Worm (Caenorhabditis elegans) whole organism, L4 larva: Measurements from ENCODE around the gene Y7A5A.7.

Source experiments
- F10B5.3 ChIP-seq: sonication (generic microtip); optimal IDR thresholded peaks from 2 replicates; lab custom pipeline; 2016; ENCODE audit warnings: mild to moderate bottlenecking, missing genetic modification characterization, missing compliant biosample characterization
- F26F4.8 ChIP-seq: fragments of 200-800 bp; sonication (Bioruptor generic); conservative IDR thresholded peaks from 2 replicates; pipeline ENCODE4 v1.3.6; 2022; ENCODE audit warnings: missing genetic modification characterization, missing compliant biosample characterization
- F37D6.2 ChIP-seq: sonication (generic microtip); optimal IDR thresholded peaks from 2 replicates; lab custom pipeline; 2016; ENCODE audit warnings: mild to moderate bottlenecking, missing genetic modification characterization, missing compliant biosample characterization
- Y105C5A.15 ChIP-seq: fragments of 200-800 bp; sonication (Bioruptor generic); IDR thresholded peaks from 2 replicates; pipeline ENCODE4 v1.3.6; 2022; ENCODE audit warnings: missing genetic modification characterization, missing compliant biosample characterization
- ZK546.5 ChIP-seq, 2 experiments: sonication (generic microtip); optimal IDR thresholded peaks; 2 replicates each; lab custom pipeline; 2017; ENCODE audit warnings: missing biosample characterization in 2 of 2, missing genetic modification characterization in 2 of 2
- aha-1 ChIP-seq: fragments of 150-350 bp; peaks from one replicate; lab custom pipeline; 2014; ENCODE audit warnings: missing biosample characterization, missing genetic modification characterization
- aly-2 ChIP-seq: sonication (generic microtip); optimal IDR thresholded peaks from 2 replicates; lab custom pipeline; 2018; ENCODE audit warnings: missing biosample characterization, missing genetic modification characterization
- arid-1 ChIP-seq: fragments of 200-800 bp; sonication (Bioruptor generic); conservative IDR thresholded peaks from 2 replicates; pipeline ENCODE4 v1.3.6; 2022; ENCODE audit warnings: missing genetic modification reagents, missing genetic modification characterization, missing compliant biosample characterization
- ceh-82 ChIP-seq: sonication (generic microtip); optimal IDR thresholded peaks from 2 replicates; lab custom pipeline; 2017; ENCODE audit warnings: missing biosample characterization, missing genetic modification characterization
- cey-2 ChIP-seq: sonication (generic microtip); optimal IDR thresholded peaks from 3 replicates; lab custom pipeline; 2017; ENCODE audit warnings: missing genetic modification characterization, mild to moderate bottlenecking, missing compliant biosample characterization, antibody characterized with exemption, borderline replicate concordance; ENCODE audit not compliant: insufficient read depth
- ctbp-1 ChIP-seq: fragments of 200-800 bp; sonication (Bioruptor generic); IDR thresholded peaks from 2 replicates; pipeline ENCODE4 v1.3.6; 2022; ENCODE audit warnings: missing genetic modification reagents, missing genetic modification characterization, missing compliant biosample characterization
- daf-12 ChIP-seq: fragments of 150-350 bp; optimal IDR thresholded peaks from 2 replicates; lab custom pipeline; 2014; ENCODE audit warnings: missing biosample characterization, missing genetic modification reagents, missing genetic modification characterization
- daf-16 ChIP-seq, 3 experiments: sonication (generic microtip); optimal IDR thresholded peaks; 2 replicates each; lab custom pipeline; 2016 to 2017; ENCODE audit warnings: missing genetic modification characterization in 3 of 3, missing genetic modification reagents in 3 of 3, mild to moderate bottlenecking in 2 of 3, missing compliant biosample characterization in 2 of 3, missing biosample characterization in 1 of 3, moderate library complexity in 1 of 3
- dmd-6 ChIP-seq: fragments of 200-800 bp; sonication (Bioruptor generic); IDR thresholded peaks from 2 replicates; pipeline ENCODE4 v1.3.6; 2022; ENCODE audit warnings: missing genetic modification reagents, missing genetic modification characterization, missing compliant biosample characterization
- dmd-8 ChIP-seq: fragments of 200-800 bp; sonication (Bioruptor generic); IDR thresholded peaks from 2 replicates; pipeline ENCODE4 v1.3.6; 2022; ENCODE audit warnings: missing genetic modification characterization, missing compliant biosample characterization
- dve-1 ChIP-seq: sonication (generic microtip); optimal IDR thresholded peaks from 2 replicates; lab custom pipeline; 2017; ENCODE audit warnings: antibody characterized with exemption, mild to moderate bottlenecking, missing genetic modification characterization, missing compliant biosample characterization; ENCODE audit not compliant: insufficient read depth
- fkh-10 ChIP-seq: fragments of 150-350 bp; optimal IDR thresholded peaks from 2 replicates; lab custom pipeline; 2014; ENCODE audit warnings: missing biosample characterization, missing genetic modification reagents, missing genetic modification characterization
- gei-8 ChIP-seq: fragments of 200-800 bp; sonication (Bioruptor generic); optimal IDR thresholded peaks from 2 replicates; lab custom pipeline; 2018; ENCODE audit warnings: mild to moderate bottlenecking, missing genetic modification characterization, missing compliant biosample characterization
- hlh-11 ChIP-seq: fragments of 200-800 bp; sonication (Bioruptor generic); optimal IDR thresholded peaks from 2 replicates; lab custom pipeline; 2018; ENCODE audit warnings: mild to moderate bottlenecking, missing genetic modification characterization, missing compliant biosample characterization
- hmg-1.1 ChIP-seq: fragments of 200-800 bp; sonication (Bioruptor generic); IDR thresholded peaks from 2 replicates; pipeline ENCODE4 v1.3.6; 2022; ENCODE audit warnings: missing genetic modification reagents, missing genetic modification characterization, missing compliant biosample characterization
- lim-7 ChIP-seq: fragments of 200-800 bp; sonication (Bioruptor generic); IDR thresholded peaks from 2 replicates; pipeline ENCODE4 v1.3.6; 2022; ENCODE audit warnings: missing genetic modification characterization, missing compliant biosample characterization
- lin-29 ChIP-seq: fragments of 200-800 bp; sonication (Bioruptor generic); IDR thresholded peaks from 2 replicates; pipeline ENCODE4 v1.3.6; 2022; ENCODE audit warnings: missing genetic modification reagents, missing genetic modification characterization, missing compliant biosample characterization
- lin-39 ChIP-seq: fragments of 150-350 bp; optimal IDR thresholded peaks from 2 replicates; lab custom pipeline; 2014; ENCODE audit warnings: missing biosample characterization, missing genetic modification reagents, missing genetic modification characterization
- lir-3 ChIP-seq: sonication (generic microtip); optimal IDR thresholded peaks from 2 replicates; lab custom pipeline; 2016; ENCODE audit warnings: mild to moderate bottlenecking, missing genetic modification characterization, missing compliant biosample characterization
- madf-9 ChIP-seq: fragments of 200-800 bp; sonication (Bioruptor generic); conservative IDR thresholded peaks from 2 replicates; pipeline ENCODE4 v1.3.6; 2022; ENCODE audit warnings: missing genetic modification reagents, missing genetic modification characterization, missing compliant biosample characterization
- mdl-1 ChIP-seq, 2 experiments: fragments of 150-350 bp in 1 of 2; sonication (generic microtip) in 1 of 2; optimal IDR thresholded peaks; 2 replicates each; lab custom pipeline; 2014 to 2017; ENCODE audit warnings: missing biosample characterization in 2 of 2, missing genetic modification characterization in 2 of 2
- mep-1 ChIP-seq: fragments of 150-350 bp; sonication (generic microtip); optimal IDR thresholded peaks from 3 replicates; lab custom pipeline; 2014; ENCODE audit warnings: missing biosample characterization, missing genetic modification characterization
- mes-2 ChIP-seq: sonication (generic microtip); optimal IDR thresholded peaks from 2 replicates; lab custom pipeline; 2016; ENCODE audit warnings: missing genotype, mild to moderate bottlenecking, missing genetic modification characterization, missing compliant biosample characterization; ENCODE audit not compliant: poor library complexity, severe bottlenecking
- mxl-3 ChIP-seq: fragments of 200-800 bp; sonication (Bioruptor generic); optimal IDR thresholded peaks from 2 replicates; lab custom pipeline; 2018; ENCODE audit warnings: mild to moderate bottlenecking, missing genetic modification characterization, missing compliant biosample characterization
- nhr-10 ChIP-seq: fragments of 150-350 bp; optimal IDR thresholded peaks from 2 replicates; lab custom pipeline; 2014; ENCODE audit warnings: missing biosample characterization, missing genetic modification characterization
- nhr-102 ChIP-seq: sonication (generic microtip); optimal IDR thresholded peaks from 2 replicates; lab custom pipeline; 2016; ENCODE audit warnings: mild to moderate bottlenecking, missing genetic modification characterization, moderate library complexity, missing compliant biosample characterization
- nhr-28 ChIP-seq: fragments of 150-350 bp; optimal IDR thresholded peaks from 2 replicates; lab custom pipeline; 2014; ENCODE audit warnings: missing biosample characterization, missing genetic modification characterization
- nhr-77 ChIP-seq: fragments of 150-350 bp; optimal IDR thresholded peaks from 2 replicates; lab custom pipeline; 2014; ENCODE audit warnings: missing biosample characterization, missing genetic modification characterization
- php-3 ChIP-seq: fragments of 200-800 bp; sonication (Bioruptor generic); IDR thresholded peaks from 2 replicates; pipeline ENCODE4 v1.3.6; 2022; ENCODE audit warnings: missing genetic modification reagents, missing genetic modification characterization, missing compliant biosample characterization
- pqm-1 ChIP-seq: sonication (generic microtip); optimal IDR thresholded peaks from 2 replicates; lab custom pipeline; 2017; ENCODE audit warnings: missing biosample characterization, missing genetic modification characterization
- sdz-12 ChIP-seq: fragments of 200-800 bp; sonication (Bioruptor generic); optimal IDR thresholded peaks from 2 replicates; lab custom pipeline; 2018; ENCODE audit warnings: mild to moderate bottlenecking, missing genetic modification characterization, missing compliant biosample characterization
- skn-1 ChIP-seq: fragments of 150-350 bp; optimal IDR thresholded peaks from 2 replicates; lab custom pipeline; 2014; ENCODE audit warnings: missing biosample characterization, missing genetic modification characterization
- snpc-4 ChIP-seq: fragments of 150-350 bp; optimal IDR thresholded peaks from 2 replicates; lab custom pipeline; 2014; ENCODE audit warnings: missing biosample characterization, missing genetic modification characterization
- spr-3 ChIP-seq: fragments of 200-800 bp; sonication (Bioruptor generic); optimal IDR thresholded peaks from 2 replicates; lab custom pipeline; 2018; ENCODE audit warnings: mild to moderate bottlenecking, missing genetic modification characterization, missing compliant biosample characterization
- tra-1 ChIP-seq: fragments of 200-800 bp; sonication (Bioruptor generic); IDR thresholded peaks from 2 replicates; pipeline ENCODE4 v1.3.6; 2022; ENCODE audit warnings: missing genetic modification reagents, missing genetic modification characterization, missing compliant biosample characterization
- unc-39 ChIP-seq: sonication (generic microtip); optimal IDR thresholded peaks from 2 replicates; lab custom pipeline; 2017; ENCODE audit warnings: missing biosample characterization, missing genetic modification characterization
- unc-62 ChIP-seq, 3 experiments: fragments of 150-350 bp in 1 of 3; sonication (generic microtip); optimal IDR thresholded peaks in 2 of 3; peaks in 1 of 3; 1 replicate in 1 of 3; 2 replicates in 2 of 3; lab custom pipeline; 2014 to 2017; ENCODE audit warnings: missing biosample characterization in 3 of 3, missing genetic modification characterization in 3 of 3, missing genetic modification reagents in 3 of 3, missing genotype in 1 of 3
- vab-7 ChIP-seq: fragments of 200-800 bp; sonication (Bioruptor generic); IDR thresholded peaks from 2 replicates; pipeline ENCODE4 v1.3.6; 2022; ENCODE audit warnings: missing genetic modification reagents, missing genetic modification characterization, missing compliant biosample characterization
- zfp-2 ChIP-seq: sonication (generic microtip); optimal IDR thresholded peaks from 2 replicates; lab custom pipeline; 2016; ENCODE audit warnings: mild to moderate bottlenecking, missing genetic modification characterization, missing compliant biosample characterization
- zfp-3 ChIP-seq: fragments of 200-800 bp; sonication (Bioruptor generic); conservative IDR thresholded peaks from 2 replicates; pipeline ENCODE4 v1.3.6; 2022; ENCODE audit warnings: missing genetic modification reagents, missing genetic modification characterization, missing compliant biosample characterization
- ztf-7 ChIP-seq: fragments of 150-350 bp; optimal IDR thresholded peaks from 2 replicates; lab custom pipeline; 2014; ENCODE audit warnings: missing biosample characterization, missing genetic modification characterization

The Y7A5A.7 gene

ce11 chrX:15846552-15846951 lies 42.6 kb upstream of the Y7A5A.7 start:
- TF ChIP-seq daf-16 (GFP tag; optimal IDR thresholded peaks at IDR 0.05; lab: Kevin White, UChicago): no peak
- peak; percentile 17 for TF ChIP-seq daf-16 (tag; optimal IDR thresholded peaks at IDR 0.05; lab: Kevin White, UChicago)
- TF ChIP-seq hlh-11: peak; percentile 4
- TF ChIP-seq madf-9 (GFP tag; lab: Robert Waterston, UW): no peak
- peak; percentile 27 for TF ChIP-seq dve-1
- TF ChIP-seq nhr-28: peak; percentile 68
- TF ChIP-seq lim-7: no peak
- TF ChIP-seq dmd-6 (GFP tag; lab: Robert Waterston, UW): peak; percentile 21; the same call in 1 of the 2 replicates

ce11 chrX:15844330-15844729 lies 40.4 kb upstream of the Y7A5A.7 start:
- no peak for TF ChIP-seq fkh-10 (GFP tag; lab: Kevin White, UChicago)

- no peak for TF ChIP-seq lir-3 (tag; lab: Kevin White, UChicago)
- TF ChIP-seq daf-16 (GFP tag; optimal IDR thresholded peaks at IDR 0.05; lab: Kevin White, UChicago): peak in 1 of 2 experiments; percentile 70
- TF ChIP-seq daf-16 (tag; optimal IDR thresholded peaks at IDR 0.05; lab: Kevin White, UChicago): peak; percentile 52
- no peak for TF ChIP-seq snpc-4 (tag; lab: Kevin White, UChicago)
- peak; percentile 50 for TF ChIP-seq pqm-1 (tag; lab: Kevin White, UChicago)
- no peak for TF ChIP-seq F26F4.8
- TF ChIP-seq mdl-1 (tag; optimal IDR thresholded peaks at IDR 0.05; lab: Kevin White, UChicago): peak in 1 of 2 experiments; percentile 44
- peak; percentile 66 for TF ChIP-seq mxl-3 (GFP tag; lab: Kevin White, UChicago)
- peak; percentile 78 for TF ChIP-seq nhr-102
- 0 out of 2 replicates have a peak, but pooled peaks have one; percentile 21 for TF ChIP-seq arid-1 (GFP tag; lab: Robert Waterston, UW)
- TF ChIP-seq tra-1 (GFP tag; lab: Robert Waterston, UW): peak; percentile 83
- no peak for TF ChIP-seq gei-8 (GFP tag; lab: Kevin White, UChicago)
- 0 out of 2 replicates have a peak, but pooled peaks have one; percentile 31 for TF ChIP-seq Y105C5A.15 (GFP tag; lab: Robert Waterston, UW)
- no peak for TF ChIP-seq ZK546.5 (tag; optimal IDR thresholded peaks at IDR 0.05; lab: Kevin White, UChicago)
- no peak for TF ChIP-seq ceh-82 (tag; lab: Kevin White, UChicago)
- no peak for TF ChIP-seq cey-2 (tag; lab: Kevin White, UChicago)
- TF ChIP-seq F10B5.3 (tag; lab: Kevin White, UChicago): no peak
- TF ChIP-seq mep-1: no peak
- TF ChIP-seq nhr-10 (tag; lab: Kevin White, UChicago): peak; percentile 53
- no peak for TF ChIP-seq ztf-7 (tag; lab: Kevin White, UChicago)
- no peak for TF ChIP-seq hmg-1.1 (GFP tag; lab: Robert Waterston, UW)
- no peak for TF ChIP-seq fkh-10 (GFP tag; lab: Kevin White, UChicago)
- peak; percentile 89 for TF ChIP-seq hlh-11
- TF ChIP-seq lin-39 (tag; lab: Kevin White, UChicago): no peak
- TF ChIP-seq dmd-8 (GFP tag; lab: Robert Waterston, UW): no peak
- TF ChIP-seq mes-2: peak; percentile 34
- no peak for TF ChIP-seq unc-39
- TF ChIP-seq vab-7 (GFP tag; lab: Robert Waterston, UW): no peak
- no peak for TF ChIP-seq zfp-2 (tag; lab: Kevin White, UChicago)
- no peak for TF ChIP-seq php-3 (GFP tag; lab: Robert Waterston, UW)
- no peak for TF ChIP-seq ctbp-1 (GFP tag; lab: Robert Waterston, UW)
- no peak for TF ChIP-seq spr-3 (GFP tag; lab: Kevin White, UChicago)
- no peak for TF ChIP-seq F37D6.2
- no peak for TF ChIP-seq sdz-12 (GFP tag; lab: Kevin White, UChicago)
- TF ChIP-seq lin-29 (GFP tag; lab: Robert Waterston, UW): no peak
- TF ChIP-seq nhr-77 (tag; lab: Kevin White, UChicago): peak; percentile 63
- TF ChIP-seq skn-1: no peak
- no peak for TF ChIP-seq daf-12 (tag; lab: Kevin White, UChicago)
- no peak for TF ChIP-seq aly-2 (tag; lab: Kevin White, UChicago)
- TF ChIP-seq aha-1 (tag; lab: Kevin White, UChicago): no peak
- TF ChIP-seq unc-62 (GFP tag; optimal IDR thresholded peaks at IDR 0.05 in 1 of 2; lab: Kevin White, UChicago): no peak
- no peak for TF ChIP-seq unc-62 (tag; optimal IDR thresholded peaks at IDR 0.05; lab: Kevin White, UChicago)
- TF ChIP-seq zfp-3 (GFP tag; lab: Robert Waterston, UW): no peak; the same call in 1 of the 2 replicates
Observed at ce11 chrX:15842492-15842891, 38.5 kb upstream of the Y7A5A.7 start.
